Fruit fly (Drosophila melanogaster) S2 (cell line): ENCODE measurements around the gene CG2336.

Source experiments
- CG8478 ChIP-seq: fragments of >200 bp; optimal IDR thresholded peaks from 2 replicates; lab custom pipeline; 2018
- CTCF ChIP-seq, 2 experiments: fragments of >200 bp; optimal IDR thresholded peaks; 2 replicates each; lab custom pipeline; 2018

dm6 chr3R:6629221-6629620 is 48.6 kb downstream of the CG2336 start, which contains the start of gene CG15177:
- no peak for TF ChIP-seq CG8478 (lab: Kevin White, UChicago)
- TF ChIP-seq CTCF (optimal IDR thresholded peaks at IDR 0.05; lab: Kevin White, UChicago), result no peak
